Worm (Caenorhabditis elegans) whole organism, midembryonic: ENCODE data around the gene F38A1.8.

Experiments
- T22C8.4 ChIP-seq: fragments of 200-800 bp; sonication (Bioruptor generic); IDR thresholded peaks from 2 replicates; pipeline ENCODE4 v1.3.6; 2022; ENCODE audit warnings: missing genetic modification characterization, missing compliant biosample characterization
- ztf-23 ChIP-seq: fragments of 200-800 bp; sonication (Bioruptor generic); IDR thresholded peaks from 2 replicates; pipeline ENCODE4 v1.3.6; 2022; ENCODE audit warnings: missing genetic modification reagents, missing genetic modification characterization, missing compliant biosample characterization

ce11 chrIV:1235785-1236184 lies 3.9 kb downstream of the F38A1.8 start:
- TF ChIP-seq T22C8.4 = peak; percentile 67
- no peak for TF ChIP-seq ztf-23 (GFP tag; lab: Robert Waterston, UW)
